Fruit fly (Drosophila melanogaster) whole organism: ENCODE results near the gene CG8671.

Experiments
- CG8478 ChIP-seq: fragments of >200 bp; optimal IDR thresholded peaks from 2 replicates; lab custom pipeline; 2018; ENCODE audit warnings: inconsistent platforms
- psq ChIP-seq: fragments of >200 bp; optimal IDR thresholded peaks from 2 replicates; lab custom pipeline; 2017
- usp ChIP-seq: fragments of >200 bp; optimal IDR thresholded peaks from 2 replicates; lab custom pipeline; 2017; ENCODE audit warnings: missing biosample characterization, missing genetic modification characterization, mixed read lengths

DNA sequence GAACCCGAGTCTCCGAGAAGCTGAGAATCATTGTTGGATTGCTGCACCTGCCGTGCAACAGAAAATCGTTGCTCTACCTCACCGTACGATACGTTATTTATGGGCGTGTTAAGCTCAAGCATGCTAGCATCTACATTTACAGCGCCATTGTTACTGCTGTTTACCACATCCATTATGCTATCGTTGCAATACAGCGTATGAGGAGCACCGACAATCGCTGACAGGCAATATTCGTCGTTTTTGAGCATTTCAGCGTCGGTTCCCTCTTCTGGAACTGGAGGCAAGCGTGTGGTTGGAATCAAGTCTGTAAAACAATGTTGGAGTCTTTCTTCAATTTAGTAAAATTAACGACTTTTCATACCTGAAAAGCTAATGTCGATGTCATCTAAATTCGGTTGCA lies 26.3 kb downstream of the CG8671 start:
- no peak for TF ChIP-seq psq (lab: Kevin White, UChicago)
- TF ChIP-seq usp (GFP tag; lab: Kevin White, UChicago): no peak
- TF ChIP-seq CG8478 (lab: Kevin White, UChicago): no peak
